Worm (Caenorhabditis elegans) whole organism, late embryonic: ENCODE measurements around the gene lron-13.

Experiments used
- C08G9.2 ChIP-seq: sonication (generic microtip); optimal IDR thresholded peaks from 2 replicates; lab custom pipeline; 2016; ENCODE audit warnings: mild to moderate bottlenecking, missing genetic modification characterization, moderate library complexity, missing compliant biosample characterization
- C38D4.7 ChIP-seq: fragments of 200-800 bp; sonication (Bioruptor generic); optimal IDR thresholded peaks from 2 replicates; lab custom pipeline; 2018; ENCODE audit warnings: mild to moderate bottlenecking, missing genetic modification characterization, moderate library complexity, missing compliant biosample characterization
- ceh-18 ChIP-seq: sonication (generic microtip); optimal IDR thresholded peaks from 2 replicates; lab custom pipeline; 2016; ENCODE audit warnings: missing genetic modification characterization, missing compliant biosample characterization
- elt-2 ChIP-seq: sonication (generic microtip); optimal IDR thresholded peaks from 2 replicates; lab custom pipeline; 2016; ENCODE audit warnings: missing genetic modification reagents, missing genetic modification characterization, missing compliant biosample characterization
- hlh-30 ChIP-seq: sonication (generic microtip); optimal IDR thresholded peaks from 2 replicates; lab custom pipeline; 2017; ENCODE audit warnings: antibody characterized with exemption, missing genetic modification characterization, missing compliant biosample characterization; ENCODE audit not compliant: insufficient read depth
- mec-3 ChIP-seq: sonication (generic microtip); optimal IDR thresholded peaks from 2 replicates; lab custom pipeline; 2016; ENCODE audit warnings: borderline replicate concordance, missing genetic modification characterization, missing compliant biosample characterization
- nfya-1 ChIP-seq: sonication (generic microtip); optimal IDR thresholded peaks from 2 replicates; lab custom pipeline; 2017; ENCODE audit warnings: missing genetic modification characterization, mild to moderate bottlenecking, missing compliant biosample characterization, antibody characterized with exemption, moderate library complexity
- nhr-11 ChIP-seq: fragments of 150-350 bp; optimal IDR thresholded peaks from 2 replicates; lab custom pipeline; 2014; ENCODE audit warnings: missing biosample characterization, missing genetic modification characterization
- npax-4 ChIP-seq: sonication (generic microtip); optimal IDR thresholded peaks from 2 replicates; lab custom pipeline; 2016; ENCODE audit warnings: missing genetic modification characterization, missing compliant biosample characterization
- pha-4 ChIP-seq: fragments of 150-350 bp; optimal IDR thresholded peaks from 2 replicates; lab custom pipeline; 2018; ENCODE audit warnings: missing biosample characterization, missing genetic modification reagents, missing genetic modification characterization
- pqm-1 ChIP-seq: sonication (generic microtip); optimal IDR thresholded peaks from 2 replicates; lab custom pipeline; 2016; ENCODE audit warnings: missing genetic modification characterization, missing compliant biosample characterization
- unc-86 ChIP-seq: sonication (generic microtip); optimal IDR thresholded peaks from 2 replicates; lab custom pipeline; 2016; ENCODE audit warnings: missing genetic modification characterization, missing compliant biosample characterization

ce11 chrIII:13543434-13543833, 16.2 kb downstream of the lron-13 start, which contains the start of gene acs-5:
- TF ChIP-seq elt-2 (no peak), npax-4 (tag; lab: Kevin White, UChicago) (no peak), pha-4 (no peak), ceh-18 (tag; lab: Kevin White, UChicago) (no peak), C38D4.7 (no peak), mec-3 (no peak), nfya-1 (no peak), pqm-1 (tag; lab: Kevin White, UChicago) (no peak), unc-86 (tag; lab: Kevin White, UChicago) (no peak), nhr-11 (tag; lab: Kevin White, UChicago) (no peak), hlh-30 (tag; lab: Kevin White, UChicago) (no peak), C08G9.2 (tag; lab: Kevin White, UChicago) (no peak)
